Worm (Caenorhabditis elegans): ENCODE data around the gene gpa-18.

DNA sequence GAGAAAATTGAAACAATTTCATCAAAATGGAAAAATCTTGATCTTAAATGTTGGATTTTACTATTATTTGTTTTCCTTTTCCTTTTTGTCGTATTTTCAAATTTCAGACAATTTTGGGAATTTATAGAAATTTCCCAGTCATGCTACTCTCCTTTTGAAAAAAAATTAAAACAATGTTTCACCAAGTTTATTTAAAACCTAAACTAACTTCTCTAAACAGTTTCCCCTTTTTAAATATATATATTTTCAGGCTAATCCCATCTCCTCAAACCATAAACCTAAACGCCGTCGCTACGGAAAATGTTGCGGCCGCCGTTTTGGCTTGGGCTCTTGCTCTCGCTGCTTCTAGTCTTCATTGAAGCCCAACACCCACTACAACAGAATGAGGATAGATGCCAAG is 22.4 kb downstream of the gpa-18 start, which contains the start of gene lam-1:
- TF ChIP-seq him-1 (tag; optimal IDR thresholded peaks at IDR 0.05) (no peak), dao-5 (tag; optimal IDR thresholded peaks at IDR 0.05) (no peak)
